Worm (Caenorhabditis elegans): Measurements from ENCODE around the gene K09A11.1.

The K09A11.1 gene

ce11 chrX:13257577-13257976 lies 4.7 kb upstream of the K09A11.1 start, which contains the start of gene K08H2.10:
Gene K08H2.10, plus strand, starts transcription at chrX:13257806.
- TF ChIP-seq hlh-11 (tag; optimal IDR thresholded peaks at IDR 0.05) (peak; percentile 81), dpl-1 (GFP tag; optimal IDR thresholded peaks at IDR 0.05) (no peak), nhr-6 (tag; optimal IDR thresholded peaks at IDR 0.05) (no peak), zfp-2 (tag; optimal IDR thresholded peaks at IDR 0.05) (no peak), F37D6.2 (tag; optimal IDR thresholded peaks at IDR 0.05) (no peak), pha-4 (GFP tag; IDR thresholded peaks at IDR 0.05) (no peak), pha-4 (tag; optimal IDR thresholded peaks at IDR 0.05) (no peak), fkh-10 (GFP tag; optimal IDR thresholded peaks at IDR 0.05) (no peak), dmd-6 (GFP tag; IDR thresholded peaks at IDR 0.05) (peak; percentile 94), php-3 (GFP tag; IDR thresholded peaks at IDR 0.05) (peak; percentile 100), T20F7.1 (GFP tag; optimal IDR thresholded peaks at IDR 0.05) (no peak), ceh-82 (tag; optimal IDR thresholded peaks at IDR 0.05) (no peak), dmd-9 (GFP tag; IDR thresholded peaks at IDR 0.05) (no peak), lin-1 (GFP tag; IDR thresholded peaks at IDR 0.05) (0 out of 2 replicates have a peak, but pooled peaks have one; percentile 31), F44E2.7 (GFP tag; IDR thresholded peaks at IDR 0.05) (no peak), F26F4.8 (GFP tag; conservative IDR thresholded peaks at IDR 0.05) (no peak), mes-2 (tag; optimal IDR thresholded peaks at IDR 0.05; ENCODE audit: poor library complexity, severe bottlenecking) (no peak), dve-1 (tag; optimal IDR thresholded peaks at IDR 0.05; ENCODE audit: insufficient read depth) (peak; percentile 55), nhr-237 (tag; optimal IDR thresholded peaks at IDR 0.05) (no peak), snpc-4 (tag; optimal IDR thresholded peaks at IDR 0.05) (no peak), mdl-1 (tag; optimal IDR thresholded peaks at IDR 0.05) (no peak), nhr-11 (tag; optimal IDR thresholded peaks at IDR 0.05) (no peak), nhr-111 (GFP tag; optimal IDR thresholded peaks at IDR 0.05) (no peak), aha-1 (tag) (no peak), tag-97 (GFP tag; IDR thresholded peaks at IDR 0.05) (no peak), R02D3.7 (tag; optimal IDR thresholded peaks at IDR 0.05) (no peak), lin-15B (tag; optimal IDR thresholded peaks at IDR 0.05) (no peak), mxl-3 (GFP tag; optimal IDR thresholded peaks at IDR 0.05) (no peak), ZK337.2 (GFP tag; IDR thresholded peaks at IDR 0.05) (no peak), set-16 (GFP tag; IDR thresholded peaks at IDR 0.05) (no peak), egl-43 (GFP tag; IDR thresholded peaks at IDR 0.05) (no peak), tra-1 (GFP tag; IDR thresholded peaks at IDR 0.05) (peak; percentile 98), pqm-1 (tag; optimal IDR thresholded peaks at IDR 0.05) (peak; percentile 88), Y48G9A.11 (GFP tag; IDR thresholded peaks at IDR 0.05) (no peak), nhr-76 (tag; optimal IDR thresholded peaks at IDR 0.05) (no peak), lin-39 (tag; optimal IDR thresholded peaks at IDR 0.05) (no peak), T26A8.4 (GFP tag; IDR thresholded peaks at IDR 0.05) (no peak), fos-1 (tag; optimal IDR thresholded peaks at IDR 0.05) (no peak), nhr-25 (tag; optimal IDR thresholded peaks at IDR 0.05; ENCODE audit: borderline replicate concordance, insufficient read depth) (no peak), nhr-48 (tag; optimal IDR thresholded peaks at IDR 0.05) (peak; percentile 7), ctbp-1 (GFP tag; IDR thresholded peaks at IDR 0.05) (no peak), spr-3 (GFP tag; optimal IDR thresholded peaks at IDR 0.05) (no peak), rbr-2 (tag; optimal IDR thresholded peaks at IDR 0.05) (no peak), nhr-10 (tag; optimal IDR thresholded peaks at IDR 0.05) (no peak), ceh-32 (tag; optimal IDR thresholded peaks at IDR 0.05; ENCODE audit: poor library complexity) (no peak), egl-27 (tag; optimal IDR thresholded peaks at IDR 0.05) (no peak), nhr-41 (GFP tag; IDR thresholded peaks at IDR 0.05) (peak; percentile 44; the same call in 1 of the 2 replicates), zfp-3 (GFP tag; conservative IDR thresholded peaks at IDR 0.05) (no peak), lin-38 (GFP tag; IDR thresholded peaks at IDR 0.05) (no peak), sdz-12 (GFP tag; optimal IDR thresholded peaks at IDR 0.05) (no peak), daf-16 (GFP tag; optimal IDR thresholded peaks at IDR 0.05) (peak in 1 of 2 experiments; percentile 28), daf-16 (tag; optimal IDR thresholded peaks at IDR 0.05) (peak; percentile 39), saeg-2 (GFP tag; IDR thresholded peaks at IDR 0.05) (no peak)
